Fruit fly (Drosophila melanogaster) whole organism, wandering third instar larva: ENCODE data around the gene CG3527.

Experiments used
- Abd-B ChIP-seq: fragments of >200 bp; optimal IDR thresholded peaks from 2 replicates; lab custom pipeline; 2017; ENCODE audit warnings: missing biosample characterization, missing genetic modification characterization
- CrebA ChIP-seq: fragments of 200-800 bp; sonication (Bioruptor generic); optimal IDR thresholded peaks from 2 replicates; lab custom pipeline; 2016; ENCODE audit warnings: missing biosample characterization, mild to moderate bottlenecking, missing genetic modification characterization, borderline replicate concordance
- Myc ChIP-seq: fragments of >200 bp; optimal IDR thresholded peaks from 2 replicates; lab custom pipeline; 2017
- pan ChIP-seq: fragments of >200 bp; optimal IDR thresholded peaks from 2 replicates; lab custom pipeline; 2017
- psq ChIP-seq: fragments of 200-800 bp; sonication (Bioruptor generic); optimal IDR thresholded peaks from 3 replicates; lab custom pipeline; 2017; ENCODE audit warnings: missing biosample characterization, mild to moderate bottlenecking, missing genetic modification characterization, moderate library complexity
- sage ChIP-seq: fragments of 200-800 bp; sonication (Bioruptor generic); optimal IDR thresholded peaks from 2 replicates; lab custom pipeline; 2016; ENCODE audit warnings: missing biosample characterization, mild to moderate bottlenecking, missing genetic modification characterization
- tai ChIP-seq: sonication (Bioruptor generic); optimal IDR thresholded peaks from 2 replicates; lab custom pipeline; 2016; ENCODE audit warnings: missing biosample characterization, missing genetic modification characterization
- usp ChIP-seq: fragments of >200 bp; optimal IDR thresholded peaks from 2 replicates; lab custom pipeline; 2017; ENCODE audit warnings: missing biosample characterization, missing genetic modification characterization

dm6 chrX:4587584-4587983 is 35.8 kb downstream of the CG3527 start:
- TF ChIP-seq tai (GFP tag; lab: Kevin White, UChicago) (no peak), Abd-B (GFP tag; lab: Kevin White, UChicago) (no peak), usp (GFP tag; lab: Kevin White, UChicago) (no peak), pan (no peak), Myc (lab: Kevin White, UChicago) (no peak), psq (GFP tag; lab: Kevin White, UChicago) (no peak), sage (GFP tag; lab: Kevin White, UChicago) (no peak), CrebA (no peak)
